Worm (Caenorhabditis elegans) whole organism, L4 larva: ENCODE data around the gene F36H5.14.

ENCODE experiments used
- ZK546.5 ChIP-seq, 2 experiments: sonication (generic microtip); optimal IDR thresholded peaks; 2 replicates each; lab custom pipeline; 2017; ENCODE audit warnings: missing biosample characterization in 2 of 2, missing genetic modification characterization in 2 of 2
- hmg-1.1 ChIP-seq: fragments of 200-800 bp; sonication (Bioruptor generic); IDR thresholded peaks from 2 replicates; pipeline ENCODE4 v1.3.6; 2022; ENCODE audit warnings: missing genetic modification reagents, missing genetic modification characterization, missing compliant biosample characterization
- mdl-1 ChIP-seq, 2 experiments: fragments of 150-350 bp in 1 of 2; sonication (generic microtip) in 1 of 2; optimal IDR thresholded peaks; 2 replicates each; lab custom pipeline; 2014 to 2017; ENCODE audit warnings: missing biosample characterization in 2 of 2, missing genetic modification characterization in 2 of 2

DNA sequence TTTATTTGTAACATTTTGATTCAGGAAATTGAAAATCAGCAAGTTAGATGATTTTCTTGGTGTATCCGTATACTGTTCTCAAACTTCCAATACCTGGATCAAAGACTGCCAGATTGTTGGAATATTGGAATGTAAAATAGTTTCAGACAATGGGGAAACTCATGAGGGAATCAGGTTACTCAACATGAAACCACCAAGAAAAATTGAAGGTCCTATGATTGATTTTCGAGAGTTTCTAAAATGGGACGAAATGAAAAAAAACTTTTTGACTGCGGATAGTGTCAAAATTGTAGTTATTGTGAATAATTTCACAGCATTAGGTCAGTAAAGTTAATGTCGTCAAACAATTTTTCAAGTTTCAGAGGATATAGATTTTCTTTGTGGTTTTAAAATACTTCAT is 3.5 kb upstream of the F36H5.14 start, which contains the start of gene math-3:
- TF ChIP-seq hmg-1.1 (GFP tag; lab: Robert Waterston, UW) (no peak), ZK546.5 (tag; optimal IDR thresholded peaks at IDR 0.05; lab: Kevin White, UChicago) (no peak), mdl-1 (tag; optimal IDR thresholded peaks at IDR 0.05; lab: Kevin White, UChicago) (no peak)
